Worm (Caenorhabditis elegans): ENCODE measurements around the gene pas-6.

pas-6 gene

ce11 chrV:5601263-5601662 lies 17.1 kb upstream of the pas-6 start, which contains the start of gene CD4.8:
Gene CD4.8, minus strand, starts transcription at chrV:5601363.
- TF ChIP-seq drap-1 (GFP tag; optimal IDR thresholded peaks at IDR 0.05) (no peak), M03D4.4 (tag; optimal IDR thresholded peaks at IDR 0.05) (no peak), mab-5 (tag; optimal IDR thresholded peaks at IDR 0.05) (no peak), ham-2 (GFP tag; optimal IDR thresholded peaks at IDR 0.05) (no peak), nhr-237 (tag; optimal IDR thresholded peaks at IDR 0.05) (no peak), unc-120 (tag; optimal IDR thresholded peaks at IDR 0.05; ENCODE audit: poor library complexity, severe bottlenecking) (no peak), tbx-8 (GFP tag; optimal IDR thresholded peaks at IDR 0.05) (no peak), blmp-1 (tag; optimal IDR thresholded peaks at IDR 0.05) (no peak)

- TF ChIP-seq mep-1 (tag; optimal IDR thresholded peaks at IDR 0.05), result peak; percentile 28
- no peak for TF ChIP-seq drap-1 (GFP tag; optimal IDR thresholded peaks at IDR 0.05)
Observed at ce11 chrV:5596391-5597030, 12.4 kb upstream of the pas-6 start, which contains the start of gene zhit-1. Gene zhit-1, minus strand, starts transcription at chrV:5596551.

ce11 chrV:5594315-5594714 lies 10.2 kb upstream of the pas-6 start, which contains the start of gene crn-2:
Gene crn-2, plus strand, starts transcription at chrV:5594615.
- TF ChIP-seq flh-1 (GFP tag; optimal IDR thresholded peaks at IDR 0.05), result no peak
- TF ChIP-seq mls-2 (tag; optimal IDR thresholded peaks at IDR 0.05), result no peak
- TF ChIP-seq nhr-76 (tag; optimal IDR thresholded peaks at IDR 0.05), result no peak
- TF ChIP-seq ceh-83 (GFP tag; optimal IDR thresholded peaks at IDR 0.05), result no peak
- no peak for TF ChIP-seq nhr-28 (tag; optimal IDR thresholded peaks at IDR 0.05)
- no peak for TF ChIP-seq drap-1 (GFP tag; optimal IDR thresholded peaks at IDR 0.05)

- no peak for TF ChIP-seq ham-2 (GFP tag; optimal IDR thresholded peaks at IDR 0.05)
- no peak for TF ChIP-seq flh-1 (GFP tag; optimal IDR thresholded peaks at IDR 0.05)
- no peak for TF ChIP-seq hlh-1 (tag; optimal IDR thresholded peaks at IDR 0.05)
- no peak for TF ChIP-seq cnd-1 (tag; optimal IDR thresholded peaks at IDR 0.05)
- no peak for TF ChIP-seq ceh-39 (tag; optimal IDR thresholded peaks at IDR 0.05)
- no peak for TF ChIP-seq ceh-43 (GFP tag; optimal IDR thresholded peaks at IDR 0.05)
- TF ChIP-seq sem-2 (GFP tag; optimal IDR thresholded peaks at IDR 0.05), result no peak
- no peak for TF ChIP-seq drap-1 (GFP tag; optimal IDR thresholded peaks at IDR 0.05)
- TF ChIP-seq unc-62 (GFP tag; optimal IDR thresholded peaks at IDR 0.05), result no peak
- no peak for TF ChIP-seq elt-3 (tag; optimal IDR thresholded peaks at IDR 0.05)
Observed at ce11 chrV:5593406-5593805, 9.3 kb upstream of the pas-6 start, which contains the start of gene mrpl-48. Gene mrpl-48, plus strand, starts transcription at chrV:5593706.

- TF ChIP-seq tbx-8 (GFP tag; optimal IDR thresholded peaks at IDR 0.05) (no peak), unc-39 (tag; optimal IDR thresholded peaks at IDR 0.05) (no peak), sptf-1 (tag; optimal IDR thresholded peaks at IDR 0.05) (peak; percentile 56), hlh-1 (tag; optimal IDR thresholded peaks at IDR 0.05) (no peak), nhr-28 (tag; optimal IDR thresholded peaks at IDR 0.05) (no peak), ceh-83 (GFP tag; optimal IDR thresholded peaks at IDR 0.05) (no peak), mls-2 (tag; optimal IDR thresholded peaks at IDR 0.05) (peak; percentile 32), unc-62 (GFP tag; optimal IDR thresholded peaks at IDR 0.05) (peak; percentile 4), lsy-2 (tag; optimal IDR thresholded peaks at IDR 0.05) (peak; percentile 86), snpc-4 (tag; optimal IDR thresholded peaks at IDR 0.05) (no peak), sem-2 (GFP tag; optimal IDR thresholded peaks at IDR 0.05) (no peak), mab-5 (tag; optimal IDR thresholded peaks at IDR 0.05) (no peak), drap-1 (GFP tag; optimal IDR thresholded peaks at IDR 0.05) (peak; percentile 21), blmp-1 (tag; optimal IDR thresholded peaks at IDR 0.05) (no peak), nhr-76 (tag; optimal IDR thresholded peaks at IDR 0.05) (no peak), mep-1 (tag; optimal IDR thresholded peaks at IDR 0.05) (peak; percentile 76), M03D4.4 (tag; optimal IDR thresholded peaks at IDR 0.05) (peak; percentile 51), nhr-2 (tag; optimal IDR thresholded peaks at IDR 0.05) (no peak), unc-120 (tag; optimal IDR thresholded peaks at IDR 0.05; ENCODE audit: poor library complexity, severe bottlenecking) (no peak), ceh-43 (GFP tag; optimal IDR thresholded peaks at IDR 0.05) (peak; percentile 11), cnd-1 (tag; optimal IDR thresholded peaks at IDR 0.05) (peak; percentile 39), pha-4 (tag; optimal IDR thresholded peaks at IDR 0.05) (peak; percentile 72), flh-1 (GFP tag; optimal IDR thresholded peaks at IDR 0.05) (no peak), ztf-11 (tag; optimal IDR thresholded peaks at IDR 0.05) (peak; percentile 3), lin-13 (tag; optimal IDR thresholded peaks at IDR 0.05) (peak; percentile 43), bed-3 (GFP tag; optimal IDR thresholded peaks at IDR 0.05) (peak; percentile 18), ceh-39 (tag; optimal IDR thresholded peaks at IDR 0.05) (peak; percentile 44), lin-32 (GFP tag; optimal IDR thresholded peaks at IDR 0.05) (no peak), elt-3 (tag; optimal IDR thresholded peaks at IDR 0.05) (no peak), nhr-237 (tag; optimal IDR thresholded peaks at IDR 0.05) (peak; percentile 70), ham-2 (GFP tag; optimal IDR thresholded peaks at IDR 0.05) (no peak), elt-1 (tag; optimal IDR thresholded peaks at IDR 0.05; ENCODE audit: borderline replicate concordance, insufficient read depth) (no peak), nhr-12 (tag; optimal IDR thresholded peaks at IDR 0.05) (no peak), ces-1 (GFP tag; optimal IDR thresholded peaks at IDR 0.05) (peak; percentile 98), zip-8 (tag; optimal IDR thresholded peaks at IDR 0.05) (no peak)
Observed at ce11 chrV:5592323-5592722, 8.2 kb upstream of the pas-6 start, which contains the start of gene vps-37. Gene vps-37, plus strand, starts transcription at chrV:5592700.

All from whole organism, mixed stage, embryonic.